Worm (Caenorhabditis elegans) whole organism, L3 larva: ENCODE results near the gene srz-94.

ENCODE experiments used
- aly-2 ChIP-seq: fragments of 150-350 bp; optimal IDR thresholded peaks from 2 replicates; lab custom pipeline; 2014; ENCODE audit warnings: missing biosample characterization, missing genetic modification characterization
- nhr-11 ChIP-seq: fragments of 150-350 bp; optimal IDR thresholded peaks from 2 replicates; lab custom pipeline; 2014; ENCODE audit warnings: missing biosample characterization, missing genetic modification characterization
- nhr-237 ChIP-seq: fragments of 150-350 bp; optimal IDR thresholded peaks from 2 replicates; lab custom pipeline; 2014; ENCODE audit warnings: missing biosample characterization, missing genetic modification characterization
- snpc-4 ChIP-seq: fragments of 150-350 bp; optimal IDR thresholded peaks from 2 replicates; lab custom pipeline; 2014; ENCODE audit warnings: missing biosample characterization, missing genetic modification characterization

ce11 chrV:17066634-17067033 lies 30.9 kb upstream of the srz-94 start:
- TF ChIP-seq nhr-237 (tag; lab: Kevin White, UChicago): no peak
- no peak for TF ChIP-seq aly-2
- no peak for TF ChIP-seq nhr-11 (tag; lab: Kevin White, UChicago)
- TF ChIP-seq snpc-4 (tag; lab: Kevin White, UChicago): no peak
